Fruit fly (Drosophila melanogaster): ENCODE measurements around the gene futsch.
A peak's percentile ranks its signal among the peaks of the same experiment; 100 is the strongest.

The futsch gene

DNA sequence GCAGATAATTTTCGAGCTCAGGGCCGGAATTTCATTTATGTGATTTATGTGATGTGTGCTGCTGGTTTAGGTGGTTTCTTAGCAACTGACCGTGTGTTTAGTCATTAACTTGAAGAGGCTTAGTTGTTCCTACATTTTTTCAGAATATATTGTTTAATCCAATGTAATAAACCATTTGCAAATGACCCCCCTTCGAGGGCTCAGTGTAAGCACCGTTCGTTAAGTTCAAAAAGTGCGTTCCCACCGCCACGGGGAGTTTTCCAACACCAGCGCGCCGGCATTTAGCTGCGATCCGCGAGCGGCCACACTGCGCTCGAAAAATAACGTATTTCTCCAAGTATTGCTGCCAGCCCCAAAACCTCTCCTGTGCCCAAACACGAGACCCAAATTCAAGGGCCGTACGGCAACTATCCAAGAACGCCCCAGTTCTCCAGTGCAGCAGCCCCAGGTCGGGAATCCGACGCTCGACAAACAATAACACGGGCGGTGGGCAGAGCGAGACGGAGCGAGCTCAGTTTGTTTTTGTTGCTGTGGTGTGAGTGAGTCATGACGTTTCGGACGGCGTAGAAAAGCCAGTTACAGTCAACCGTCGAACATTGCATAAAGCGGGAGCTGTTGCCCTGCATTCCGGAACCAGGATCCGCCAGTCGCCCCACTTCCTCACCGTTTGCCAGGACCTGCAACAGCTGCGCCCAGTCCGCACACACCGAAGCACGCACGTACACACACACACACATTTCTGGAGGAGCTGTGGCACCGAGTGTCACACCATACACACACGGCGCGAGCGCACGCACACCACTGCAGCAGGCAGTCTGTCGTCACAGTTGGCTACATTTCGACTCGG, 69.6 kb downstream of the futsch start, which contains the start of gene rush (continued):
- TF ChIP-seq chm (GFP tag; IDR thresholded peaks at IDR 0.05) (0 out of 2 replicates have a peak, but pooled peaks have one; percentile 20), stwl (tag; optimal IDR thresholded peaks at IDR 0.05) (peak; percentile 27), Gug (GFP tag; IDR thresholded peaks at IDR 0.05) (peak; percentile 55; the same call in 3 of the 4 replicates), Aef1 (GFP tag; IDR thresholded peaks at IDR 0.05) (0 out of 3 replicates have a peak, but pooled peaks have one; percentile 21), exex (tag; optimal IDR thresholded peaks at IDR 0.05) (no peak), ems (GFP tag; optimal IDR thresholded peaks at IDR 0.05) (peak; percentile 13), E2f2 (GFP tag; IDR thresholded peaks at IDR 0.05) (peak; percentile 73), CG7271 (tag; optimal IDR thresholded peaks at IDR 0.05) (no peak), lab (GFP tag; optimal IDR thresholded peaks at IDR 0.05) (peak; percentile 48), Hr3 (GFP tag; optimal IDR thresholded peaks at IDR 0.05) (peak; percentile 2), grau (tag; optimal IDR thresholded peaks at IDR 0.05) (peak; percentile 26), peb (GFP tag; IDR thresholded peaks at IDR 0.05) (no peak), trh (GFP tag; optimal IDR thresholded peaks at IDR 0.05) (no peak), row (GFP tag; IDR thresholded peaks at IDR 0.05) (peak; percentile 63), crc (GFP tag; optimal IDR thresholded peaks at IDR 0.05) (no peak), CG9932 (GFP tag; IDR thresholded peaks at IDR 0.05) (peak; percentile 61), NFAT (GFP tag; IDR thresholded peaks at IDR 0.05) (peak; percentile 53; the same call in 1 of the 2 replicates), Bteb2 (GFP tag; optimal IDR thresholded peaks at IDR 0.05) (no peak), CG18619 (GFP tag; optimal IDR thresholded peaks at IDR 0.05) (peak; percentile 16), Fer1 (GFP tag; optimal IDR thresholded peaks at IDR 0.05) (no peak), prd (optimal IDR thresholded peaks at IDR 0.05) (no peak), prd (GFP tag; IDR thresholded peaks at IDR 0.05) (peak; percentile 49), slou (GFP tag; optimal IDR thresholded peaks at IDR 0.05) (no peak), YL-1 (GFP tag; optimal IDR thresholded peaks at IDR 0.05) (peak; percentile 61), lmd (GFP tag; IDR thresholded peaks at IDR 0.05) (peak; percentile 45; the same call in 1 of the 2 replicates), ssp (GFP tag; IDR thresholded peaks at IDR 0.05) (no peak; the same call in 1 of the 2 replicates), CG12299 (tag; optimal IDR thresholded peaks at IDR 0.05) (no peak), nerfin-2 (GFP tag; IDR thresholded peaks at IDR 0.05; ENCODE audit: partially characterized antibody) (0 out of 2 replicates have a peak, but pooled peaks have one; percentile 18), CG32767 (GFP tag; IDR thresholded peaks at IDR 0.05) (no peak), sisA (GFP tag; IDR thresholded peaks at IDR 0.05) (peak; percentile 14; the same call in 1 of the 2 replicates), CG4617 (GFP tag; optimal IDR thresholded peaks at IDR 0.05; ENCODE audit: borderline replicate concordance) (peak; percentile 90), insv (GFP tag; optimal IDR thresholded peaks at IDR 0.05) (no peak), CG18764 (GFP tag; optimal IDR thresholded peaks at IDR 0.05) (no peak), CG31224 (GFP tag; IDR thresholded peaks at IDR 0.05) (no peak), sug (tag; optimal IDR thresholded peaks at IDR 0.05) (peak; percentile 38), Dad (GFP tag; optimal IDR thresholded peaks at IDR 0.05) (peak; percentile 31), wor (GFP tag; IDR thresholded peaks at IDR 0.05) (no peak), HLHmδ (GFP tag; optimal IDR thresholded peaks at IDR 0.05) (peak; percentile 53), Rfx (GFP tag; IDR thresholded peaks at IDR 0.05) (peak; percentile 70), CG8944 (GFP tag; optimal IDR thresholded peaks at IDR 0.05) (peak; percentile 57), CG17186 (GFP tag; optimal IDR thresholded peaks at IDR 0.05) (peak; percentile 81), CG43689 (GFP tag; IDR thresholded peaks at IDR 0.05) (no peak), schlank (tag; optimal IDR thresholded peaks at IDR 0.05) (no peak), Blimp-1 (GFP tag; optimal IDR thresholded peaks at IDR 0.05) (no peak), seq (GFP tag; IDR thresholded peaks at IDR 0.05) (no peak), CG9727 (GFP tag; optimal IDR thresholded peaks at IDR 0.05) (peak; percentile 8), Neu2 (GFP tag; optimal IDR thresholded peaks at IDR 0.05; ENCODE audit: borderline replicate concordance) (no peak), CG2875 (GFP tag; optimal IDR thresholded peaks at IDR 0.05) (no peak), ab (GFP tag; optimal IDR thresholded peaks at IDR 0.05) (no peak), CG31365 (tag; optimal IDR thresholded peaks at IDR 0.05) (no peak)

Data from whole organism, embryonic.